Worm (Caenorhabditis elegans): ENCODE results near the gene kvs-2.

DNA sequence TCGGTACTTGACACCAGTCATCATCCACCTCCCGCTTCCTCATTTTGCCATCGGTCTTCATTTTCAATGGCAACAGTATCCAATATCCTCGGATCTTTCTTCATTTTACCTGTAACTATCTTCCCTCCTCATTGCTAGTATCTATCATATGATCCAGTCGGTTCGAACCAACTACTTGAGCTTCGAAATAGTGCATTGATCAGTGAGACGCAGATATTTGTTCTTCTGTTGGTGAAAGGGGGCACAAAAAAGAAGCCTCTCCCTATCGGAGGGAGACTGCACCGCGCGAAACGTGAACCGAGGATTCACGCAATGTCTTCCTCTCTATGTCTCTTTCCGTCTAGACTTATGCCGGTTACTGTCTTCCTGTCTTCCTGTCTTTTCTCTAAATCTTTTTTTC lies 55.5 kb downstream of the kvs-2 start:
- TF ChIP-seq skn-1 (tag; optimal IDR thresholded peaks at IDR 0.05) (no peak), elt-2 (tag; optimal IDR thresholded peaks at IDR 0.05) (no peak), fos-1 (tag; optimal IDR thresholded peaks at IDR 0.05) (no peak), ceh-28 (tag; optimal IDR thresholded peaks at IDR 0.05) (no peak), fkh-2 (tag; optimal IDR thresholded peaks at IDR 0.05) (no peak), nhr-11 (tag; optimal IDR thresholded peaks at IDR 0.05) (no peak), lsy-12 (tag; optimal IDR thresholded peaks at IDR 0.05) (no peak), nhr-237 (tag; optimal IDR thresholded peaks at IDR 0.05) (no peak)

All from whole organism, L3 larva.